Worm (Caenorhabditis elegans) whole organism, early embryonic: ENCODE results near the gene dis-3.

Experiments used
- B0310.2 ChIP-seq: sonication (generic microtip); optimal IDR thresholded peaks from 2 replicates; lab custom pipeline; 2016; ENCODE audit warnings: mild to moderate bottlenecking, missing genetic modification characterization, missing compliant biosample characterization
- F13C5.2 ChIP-seq: sonication (generic microtip); optimal IDR thresholded peaks from 2 replicates; lab custom pipeline; 2017; ENCODE audit warnings: mild to moderate bottlenecking, missing genetic modification characterization, inconsistent platforms, missing compliant biosample characterization
- ama-1 ChIP-seq: fragments of 150-350 bp; optimal IDR thresholded peaks from 2 replicates; lab custom pipeline; 2014
- ceh-13 ChIP-seq: fragments of 200-800 bp; sonication (Bioruptor generic); optimal IDR thresholded peaks from 2 replicates; lab custom pipeline; 2018; ENCODE audit warnings: mild to moderate bottlenecking, missing genetic modification characterization, missing compliant biosample characterization
- ceh-36 ChIP-seq: sonication (generic microtip); optimal IDR thresholded peaks from 2 replicates; lab custom pipeline; 2016; ENCODE audit warnings: missing genetic modification characterization, inconsistent platforms, missing compliant biosample characterization
- ets-7 ChIP-seq: sonication (generic microtip); optimal IDR thresholded peaks from 2 replicates; lab custom pipeline; 2016; ENCODE audit warnings: missing genotype, missing genetic modification characterization, missing compliant biosample characterization
- flt-1 ChIP-seq: fragments of 200-800 bp; sonication (Bioruptor generic); IDR thresholded peaks from 2 replicates; pipeline ENCODE4 v1.3.6; 2022; ENCODE audit warnings: missing genetic modification characterization, missing compliant biosample characterization
- hmbx-1 ChIP-seq: sonication (generic microtip); optimal IDR thresholded peaks from 2 replicates; lab custom pipeline; 2016; ENCODE audit warnings: mild to moderate bottlenecking, missing genetic modification characterization, missing compliant biosample characterization
- hmg-4 ChIP-seq: fragments of 200-800 bp; sonication (Bioruptor generic); optimal IDR thresholded peaks from 2 replicates; lab custom pipeline; 2018; ENCODE audit warnings: mild to moderate bottlenecking, missing genetic modification characterization, missing compliant biosample characterization
- hnd-1 ChIP-seq: sonication (generic microtip); optimal IDR thresholded peaks from 2 replicates; lab custom pipeline; 2016; ENCODE audit warnings: missing genetic modification characterization, missing compliant biosample characterization
- scrt-1 ChIP-seq: fragments of 200-800 bp; sonication (Bioruptor generic); IDR thresholded peaks from 2 replicates; pipeline ENCODE4 v1.3.6; 2022; ENCODE audit warnings: missing genetic modification characterization, missing compliant biosample characterization
- tbx-11 ChIP-seq: fragments of 200-800 bp; sonication (Bioruptor generic); IDR thresholded peaks from 2 replicates; pipeline ENCODE4 v1.3.6; 2022; ENCODE audit warnings: missing genetic modification characterization, missing compliant biosample characterization
- tbx-37 ChIP-seq: fragments of 200-800 bp; sonication (Bioruptor generic); conservative IDR thresholded peaks from 2 replicates; pipeline ENCODE4 v1.3.6; 2022; ENCODE audit warnings: missing genetic modification reagents, missing genetic modification characterization, missing compliant biosample characterization
- tra-4 ChIP-seq: sonication (generic microtip); optimal IDR thresholded peaks from 2 replicates; lab custom pipeline; 2017; ENCODE audit warnings: missing genetic modification characterization, missing compliant biosample characterization

- TF ChIP-seq ama-1: no peak
- no peak for TF ChIP-seq hmbx-1 (tag; lab: Kevin White, UChicago)
- TF ChIP-seq ceh-36 (tag; lab: Kevin White, UChicago): no peak
- no peak for TF ChIP-seq ets-7
- no peak for TF ChIP-seq F13C5.2 (tag; lab: Kevin White, UChicago)
- no peak for TF ChIP-seq flt-1 (GFP tag; lab: Robert Waterston, UW)
- no peak for TF ChIP-seq tbx-37 (GFP tag; lab: Robert Waterston, UW)
- no peak for TF ChIP-seq B0310.2 (tag; lab: Kevin White, UChicago)
- no peak for TF ChIP-seq hnd-1 (tag; lab: Kevin White, UChicago)
- TF ChIP-seq hmg-4 (GFP tag; lab: Kevin White, UChicago): no peak
- no peak for TF ChIP-seq tbx-11 (GFP tag; lab: Robert Waterston, UW)
- no peak for TF ChIP-seq tra-4 (tag; lab: Kevin White, UChicago)
- TF ChIP-seq ceh-13 (GFP tag; lab: Kevin White, UChicago): no peak
- TF ChIP-seq scrt-1 (GFP tag; lab: Robert Waterston, UW): no peak
Measured at ce11 chrIV:10135817-10136216, 38.8 kb downstream of the dis-3 start, which contains the start of gene K08F4.5.
